Fruit fly (Drosophila melanogaster): ENCODE measurements around the gene Scsalpha1.

The Scsalpha1 gene

dm6 chr3L:3771406-3771935 lies 42.5 kb upstream of the Scsalpha1 start (continued):
- TF ChIP-seq lbe (GFP tag; optimal IDR thresholded peaks at IDR 0.05), result peak; percentile 25
- TF ChIP-seq zfh2 (GFP tag; optimal IDR thresholded peaks at IDR 0.05), result peak; percentile 15
- no peak for TF ChIP-seq pnt (GFP tag; optimal IDR thresholded peaks at IDR 0.05)
- peak; percentile 81; the same call in 2 of the 3 replicates for TF ChIP-seq so (GFP tag; IDR thresholded peaks at IDR 0.05)
- peak; percentile 53 for TF ChIP-seq Sox100B (GFP tag; optimal IDR thresholded peaks at IDR 0.05)
- TF ChIP-seq Hmr (GFP tag; optimal IDR thresholded peaks at IDR 0.05), result peak; percentile 86
- TF ChIP-seq CG42726 (GFP tag; IDR thresholded peaks at IDR 0.05; ENCODE audit: partially characterized antibody), result no peak
- TF ChIP-seq HmgZ (tag; optimal IDR thresholded peaks at IDR 0.05), result peak; percentile 66
- TF ChIP-seq CG16815 (GFP tag; optimal IDR thresholded peaks at IDR 0.05), result peak; percentile 23
- peak; percentile 25 for TF ChIP-seq CG10979 (tag; optimal IDR thresholded peaks at IDR 0.05)
- peak; percentile 1 for TF ChIP-seq CG34376 (GFP tag; optimal IDR thresholded peaks at IDR 0.05)
- TF ChIP-seq tap (tag; optimal IDR thresholded peaks at IDR 0.05), result peak; percentile 80
- peak; percentile 83 for TF ChIP-seq Meics (GFP tag; optimal IDR thresholded peaks at IDR 0.05)
- peak; percentile 51 for TF ChIP-seq az2 (GFP tag; optimal IDR thresholded peaks at IDR 0.05)
- TF ChIP-seq CG15601 (tag; optimal IDR thresholded peaks at IDR 0.05), result peak; percentile 19
- TF ChIP-seq CG17385 (GFP tag; optimal IDR thresholded peaks at IDR 0.05), result peak; percentile 69
- TF ChIP-seq gt (GFP tag; IDR thresholded peaks at IDR 0.05), result no peak
- no peak for TF ChIP-seq Mad (GFP tag; optimal IDR thresholded peaks at IDR 0.05)
- TF ChIP-seq CG10209 (GFP tag; optimal IDR thresholded peaks at IDR 0.05), result peak; percentile 70
- peak; percentile 73 for TF ChIP-seq CG11093 (GFP tag; IDR thresholded peaks at IDR 0.05)
- TF ChIP-seq ara (GFP tag; IDR thresholded peaks at IDR 0.05), result peak; percentile 49; the same call in 1 of the 2 replicates
- TF ChIP-seq dati (GFP tag; IDR thresholded peaks at IDR 0.05), result 0 out of 2 replicates have a peak, but pooled peaks have one; percentile 11
- TF ChIP-seq CG15011 (GFP tag; optimal IDR thresholded peaks at IDR 0.05), result peak; percentile 54
- TF ChIP-seq PHDP (tag; optimal IDR thresholded peaks at IDR 0.05), result peak; percentile 87
- peak; percentile 74 for TF ChIP-seq CG11247 (GFP tag; IDR thresholded peaks at IDR 0.05)
- TF ChIP-seq CG3065 (GFP tag; optimal IDR thresholded peaks at IDR 0.05), result no peak
- TF ChIP-seq CG6765 (GFP tag; optimal IDR thresholded peaks at IDR 0.05), result peak; percentile 44
- no peak for TF ChIP-seq Kr (GFP tag; optimal IDR thresholded peaks at IDR 0.05)
- TF ChIP-seq Usf (GFP tag; optimal IDR thresholded peaks at IDR 0.05), result no peak
- peak; percentile 79 for TF ChIP-seq unpg (GFP tag; optimal IDR thresholded peaks at IDR 0.05)
- peak; percentile 65 for TF ChIP-seq odd (GFP tag; optimal IDR thresholded peaks at IDR 0.05)
- peak; percentile 98 for TF ChIP-seq chinmo (GFP tag; IDR thresholded peaks at IDR 0.05; ENCODE audit: partially characterized antibody)
- peak; percentile 50 for TF ChIP-seq Deaf1 (tag; optimal IDR thresholded peaks at IDR 0.05)
- no peak for TF ChIP-seq Side (GFP tag; optimal IDR thresholded peaks at IDR 0.05)
- peak; percentile 25 for TF ChIP-seq CG8281 (tag; optimal IDR thresholded peaks at IDR 0.05)
- TF ChIP-seq CG30020 (tag; optimal IDR thresholded peaks at IDR 0.05), result peak; percentile 5
- no peak for TF ChIP-seq hth (optimal IDR thresholded peaks at IDR 0.05)
- peak; percentile 64 for TF ChIP-seq Gug (GFP tag; IDR thresholded peaks at IDR 0.05)
- no peak for TF ChIP-seq Stat92E (GFP tag; optimal IDR thresholded peaks at IDR 0.05)
- no peak for TF ChIP-seq jumu (GFP tag; optimal IDR thresholded peaks at IDR 0.05)
- TF ChIP-seq CG4424 (GFP tag; optimal IDR thresholded peaks at IDR 0.05), result peak; percentile 42
- no peak for TF ChIP-seq Camta (GFP tag; optimal IDR thresholded peaks at IDR 0.05)
- peak; percentile 48 for TF ChIP-seq Blimp-1 (GFP tag; optimal IDR thresholded peaks at IDR 0.05)
- no peak for TF ChIP-seq inv (GFP tag; IDR thresholded peaks at IDR 0.05; ENCODE audit: partially characterized antibody)
- peak; percentile 19 for TF ChIP-seq kay (GFP tag; optimal IDR thresholded peaks at IDR 0.05)
- no peak for TF ChIP-seq CG8290 (GFP tag; optimal IDR thresholded peaks at IDR 0.05)
- TF ChIP-seq CG8290 (tag; optimal IDR thresholded peaks at IDR 0.05), result no peak
- peak; percentile 96 for TF ChIP-seq CG32532 (GFP tag; IDR thresholded peaks at IDR 0.05)
- peak; percentile 72 for TF ChIP-seq NFAT (GFP tag; IDR thresholded peaks at IDR 0.05)
- peak; percentile 66 for TF ChIP-seq CG17829 (tag; optimal IDR thresholded peaks at IDR 0.05)
- TF ChIP-seq ftz-f1 (GFP tag; optimal IDR thresholded peaks at IDR 0.05), result no peak

Measured in whole organism, embryonic.